Fruit fly (Drosophila melanogaster) whole organism, embryonic: ENCODE measurements around the gene Glyat.

Experiments
- Antp ChIP-seq: fragments of 200-800 bp; sonication (Bioruptor generic); optimal IDR thresholded peaks from 3 replicates; lab custom pipeline; 2016; ENCODE audit warnings: missing biosample characterization, missing genetic modification characterization
- CG11560 ChIP-seq: fragments of 200-800 bp; sonication (Bioruptor generic); IDR thresholded peaks from 3 replicates; pipeline ENCODE4 v1.3.6; 2022; ENCODE audit warnings: missing biosample characterization, missing genetic modification characterization
- CG12236 ChIP-seq: fragments of 200-800 bp; sonication (Bioruptor generic); optimal IDR thresholded peaks from 2 replicates; lab custom pipeline; 2016; ENCODE audit warnings: missing biosample characterization, missing genetic modification characterization
- CG14014 ChIP-seq: fragments of 200-800 bp; sonication (Bioruptor generic); IDR thresholded peaks from 2 replicates; pipeline ENCODE4 v1.3.6; 2022; ENCODE audit warnings: missing biosample characterization, missing genetic modification characterization
- CG14050 ChIP-seq: fragments of 200-800 bp; sonication (Bioruptor generic); IDR thresholded peaks from 3 replicates; pipeline ENCODE4 v1.3.6; 2022; ENCODE audit warnings: missing biosample characterization, missing genetic modification characterization
- CG14860 ChIP-seq: fragments of 200-800 bp; sonication (Bioruptor generic); IDR thresholded peaks from 3 replicates; pipeline ENCODE4 v1.3.6; 2022; ENCODE audit warnings: missing biosample characterization, missing genetic modification characterization; ENCODE audit not compliant: partially characterized antibody
- CG14965 ChIP-seq: fragments of 200-800 bp; sonication (Bioruptor generic); optimal IDR thresholded peaks from 2 replicates; lab custom pipeline; 2016; ENCODE audit warnings: missing biosample characterization, missing genetic modification characterization, borderline replicate concordance
- CG15696 ChIP-seq: fragments of 200-800 bp; sonication (Bioruptor generic); optimal IDR thresholded peaks from 2 replicates; lab custom pipeline; 2019; ENCODE audit warnings: missing biosample characterization, mild to moderate bottlenecking, missing genetic modification characterization, moderate library complexity
- CG16813 ChIP-seq: fragments of 200-800 bp; sonication (Bioruptor generic); IDR thresholded peaks from 3 replicates; pipeline ENCODE4 v1.3.6; 2022; ENCODE audit warnings: missing biosample characterization, missing genetic modification characterization; ENCODE audit not compliant: partially characterized antibody
- CG16815 ChIP-seq: fragments of 200-800 bp; sonication (Bioruptor generic); optimal IDR thresholded peaks from 3 replicates; lab custom pipeline; 2017; ENCODE audit warnings: missing biosample characterization, mild to moderate bottlenecking, missing genetic modification characterization
- CG17186 ChIP-seq: fragments of 200-800 bp; sonication (Bioruptor generic); optimal IDR thresholded peaks from 3 replicates; lab custom pipeline; 2017; ENCODE audit warnings: missing biosample characterization, missing genetic modification reagents, missing genetic modification characterization
- CG4617 ChIP-seq: fragments of 200-800 bp; sonication (Bioruptor generic); optimal IDR thresholded peaks from 3 replicates; lab custom pipeline; 2016; ENCODE audit warnings: missing biosample characterization, missing genetic modification characterization, borderline replicate concordance
- CG5180 ChIP-seq: fragments of 200-800 bp; sonication (Bioruptor generic); optimal IDR thresholded peaks from 3 replicates; lab custom pipeline; 2017; ENCODE audit warnings: missing biosample characterization, missing genetic modification characterization, mild to moderate bottlenecking, moderate library complexity, missing genetic modification reagents
- CG6654 ChIP-seq: fragments of 200-800 bp; sonication (Bioruptor generic); optimal IDR thresholded peaks from 2 replicates; lab custom pipeline; 2017; ENCODE audit warnings: missing biosample characterization, mild to moderate bottlenecking, missing genetic modification characterization
- CG6791 ChIP-seq: fragments of 200-800 bp; sonication (Bioruptor generic); IDR thresholded peaks from 3 replicates; pipeline ENCODE4 v1.3.6; 2022; ENCODE audit warnings: missing biosample characterization, missing genetic modification characterization; ENCODE audit not compliant: partially characterized antibody
- CG7372 ChIP-seq: fragments of 200-800 bp; sonication (Bioruptor generic); IDR thresholded peaks from 2 replicates; pipeline ENCODE4 v1.3.6; 2022; ENCODE audit warnings: missing biosample characterization, missing genetic modification characterization
- CG7745 ChIP-seq: fragments of 200-800 bp; sonication (Bioruptor generic); optimal IDR thresholded peaks from 2 replicates; lab custom pipeline; 2018; ENCODE audit warnings: missing biosample characterization, mild to moderate bottlenecking, missing genetic modification characterization, moderate library complexity
- CG7963 ChIP-seq: fragments of 200-800 bp; sonication (Bioruptor generic); IDR thresholded peaks from 3 replicates; pipeline ENCODE4 v1.3.6; 2022; ENCODE audit warnings: missing biosample characterization, missing genetic modification characterization; ENCODE audit not compliant: partially characterized antibody
- CG7987 ChIP-seq: fragments of 200-800 bp; sonication (Bioruptor generic); optimal IDR thresholded peaks from 2 replicates; lab custom pipeline; 2018; ENCODE audit warnings: missing biosample characterization, mild to moderate bottlenecking, missing genetic modification characterization, moderate library complexity
- CG8089 ChIP-seq: fragments of 200-800 bp; sonication (Bioruptor generic); optimal IDR thresholded peaks from 3 replicates; lab custom pipeline; 2016; ENCODE audit warnings: missing biosample characterization, missing genetic modification characterization
- CG9437 ChIP-seq: fragments of 200-800 bp; sonication (Bioruptor generic); optimal IDR thresholded peaks from 2 replicates; lab custom pipeline; 2018; ENCODE audit warnings: missing biosample characterization, mild to moderate bottlenecking, missing genetic modification characterization
- CHES-1-like ChIP-seq: fragments of 200-800 bp; sonication (Bioruptor generic); optimal IDR thresholded peaks from 2 replicates; lab custom pipeline; 2016; ENCODE audit warnings: missing biosample characterization, missing genetic modification characterization
- Gug ChIP-seq: fragments of 200-800 bp; sonication (Bioruptor generic); IDR thresholded peaks from 4 replicates; pipeline ENCODE4 v1.3.6; 2022; ENCODE audit warnings: missing biosample characterization, missing genetic modification characterization
- Hand ChIP-seq: fragments of 200-800 bp; sonication (Bioruptor generic); optimal IDR thresholded peaks from 2 replicates; lab custom pipeline; 2017; ENCODE audit warnings: mild to moderate bottlenecking, missing biosample characterization, missing genetic modification reagents, missing genetic modification characterization
- Hr51 ChIP-seq, 2 experiments: fragments of 200-800 bp; sonication (Bioruptor generic); optimal IDR thresholded peaks; 2 replicates in 1 of 2; 3 replicates in 1 of 2; lab custom pipeline; 2016 to 2018; ENCODE audit warnings: missing biosample characterization in 2 of 2, missing genetic modification characterization in 2 of 2, mild to moderate bottlenecking in 1 of 2, moderate library complexity in 1 of 2
- Lim3 ChIP-seq: fragments of 200-800 bp; sonication (Bioruptor generic); IDR thresholded peaks from 2 replicates; pipeline ENCODE4 v1.3.6; 2022; ENCODE audit warnings: missing biosample characterization, missing genetic modification characterization
- MTF-1 ChIP-seq: fragments of 200-800 bp; sonication (Bioruptor generic); optimal IDR thresholded peaks from 2 replicates; lab custom pipeline; 2018; ENCODE audit warnings: missing biosample characterization, mild to moderate bottlenecking, missing genetic modification characterization, borderline replicate concordance
- Meics ChIP-seq: fragments of 200-800 bp; sonication (Bioruptor generic); optimal IDR thresholded peaks from 2 replicates; lab custom pipeline; 2017; ENCODE audit warnings: missing biosample characterization, mild to moderate bottlenecking, missing genetic modification characterization
- Myb ChIP-seq: fragments of 200-800 bp; sonication (Bioruptor generic); optimal IDR thresholded peaks from 2 replicates; lab custom pipeline; 2016; ENCODE audit warnings: missing biosample characterization, missing genetic modification characterization
- Poxn ChIP-seq: fragments of 200-800 bp; sonication (Bioruptor generic); IDR thresholded peaks from 2 replicates; pipeline ENCODE4 v1.3.6; 2022; ENCODE audit warnings: missing biosample characterization, missing genetic modification characterization
- Rfx ChIP-seq: fragments of 200-800 bp; sonication (Bioruptor generic); IDR thresholded peaks from 2 replicates; pipeline ENCODE4 v1.3.6; 2022; ENCODE audit warnings: missing biosample characterization, missing genetic modification characterization
- Sox100B ChIP-seq: fragments of 200-800 bp; sonication (Bioruptor generic); optimal IDR thresholded peaks from 3 replicates; lab custom pipeline; 2018; ENCODE audit warnings: missing biosample characterization, mild to moderate bottlenecking, missing genetic modification characterization
- Stat92E ChIP-seq, 3 experiments: fragments of >200 bp in 2 of 3; fragments of 200-800 bp in 1 of 3; sonication (Bioruptor generic) in 1 of 3; optimal IDR thresholded peaks; 2 replicates each; lab custom pipeline; 2017 to 2019; ENCODE audit warnings: missing biosample characterization in 3 of 3, missing genetic modification characterization in 3 of 3, mild to moderate bottlenecking in 1 of 3, moderate library complexity in 1 of 3
- ato ChIP-seq: fragments of 200-800 bp; sonication (Bioruptor generic); IDR thresholded peaks from 2 replicates; pipeline ENCODE4 v1.3.6; 2022; ENCODE audit warnings: missing biosample characterization, missing genetic modification characterization; ENCODE audit not compliant: partially characterized antibody
- en ChIP-seq: fragments of 200-800 bp; sonication (Bioruptor generic); optimal IDR thresholded peaks from 2 replicates; lab custom pipeline; 2016; ENCODE audit warnings: missing biosample characterization, missing genetic modification characterization
- fd3F ChIP-seq: fragments of 200-800 bp; sonication (Bioruptor generic); optimal IDR thresholded peaks from 2 replicates; lab custom pipeline; 2018; ENCODE audit warnings: missing biosample characterization, mild to moderate bottlenecking, missing genetic modification characterization, moderate library complexity
- ftz-f1 ChIP-seq: fragments of 200-800 bp; sonication (Bioruptor generic); optimal IDR thresholded peaks from 2 replicates; lab custom pipeline; 2016; ENCODE audit warnings: missing biosample characterization, missing genetic modification characterization
- nerfin-2 ChIP-seq: fragments of 200-800 bp; sonication (Bioruptor generic); IDR thresholded peaks from 2 replicates; pipeline ENCODE4 v1.3.6; 2022; ENCODE audit warnings: missing biosample characterization, missing genetic modification characterization; ENCODE audit not compliant: partially characterized antibody
- onecut ChIP-seq: fragments of 200-800 bp; sonication (Bioruptor generic); IDR thresholded peaks from 2 replicates; pipeline ENCODE4 v1.3.6; 2022; ENCODE audit warnings: missing biosample characterization, missing genetic modification characterization
- rib ChIP-seq: fragments of 200-800 bp; sonication (Bioruptor generic); IDR thresholded peaks from 2 replicates; pipeline ENCODE4 v1.3.6; 2022; ENCODE audit warnings: missing biosample characterization, missing genetic modification characterization
- sna ChIP-seq: fragments of 200-800 bp; sonication (Bioruptor generic); IDR thresholded peaks from 2 replicates; pipeline ENCODE4 v1.3.6; 2022; ENCODE audit warnings: missing biosample characterization, missing genetic modification characterization; ENCODE audit not compliant: partially characterized antibody
- stc ChIP-seq: fragments of 200-800 bp; sonication (Bioruptor generic); IDR thresholded peaks from 2 replicates; pipeline ENCODE4 v1.3.6; 2022; ENCODE audit warnings: missing biosample characterization, missing genetic modification characterization
- tna ChIP-seq: fragments of 200-800 bp; sonication (Bioruptor generic); IDR thresholded peaks from 2 replicates; pipeline ENCODE4 v1.3.6; 2022; ENCODE audit warnings: missing biosample characterization, missing genetic modification characterization; ENCODE audit not compliant: partially characterized antibody
- ttk ChIP-seq: fragments of 200-800 bp; sonication (Bioruptor generic); IDR thresholded peaks from 2 replicates; pipeline ENCODE4 v2.1.2; 2022; ENCODE audit warnings: missing biosample characterization, missing genetic modification characterization
- vnd ChIP-seq: fragments of 200-800 bp; sonication (Bioruptor generic); IDR thresholded peaks from 3 replicates; pipeline ENCODE4 v1.3.6; 2022; ENCODE audit warnings: missing biosample characterization, missing genetic modification characterization; ENCODE audit not compliant: partially characterized antibody
- vvl ChIP-seq: fragments of 200-800 bp; sonication (Bioruptor generic); IDR thresholded peaks from 2 replicates; pipeline ENCODE4 v1.3.6; 2022; ENCODE audit warnings: missing biosample characterization, missing genetic modification characterization
- zen2 ChIP-seq: fragments of 200-800 bp; sonication (Bioruptor generic); IDR thresholded peaks from 3 replicates; pipeline ENCODE4 v1.3.6; 2022; ENCODE audit warnings: missing biosample characterization, missing genetic modification characterization; ENCODE audit not compliant: partially characterized antibody

Glyat gene

dm6 chr2L:8043282-8043668, 32.8 kb upstream of the Glyat start, which contains the start of gene Megf8 (continued):
- peak; percentile 84 for TF ChIP-seq zen2 (GFP tag; lab: Robert Waterston, UW)
- TF ChIP-seq Sox100B = no peak
- peak; percentile 72 for TF ChIP-seq tna
- TF ChIP-seq en = no peak
- peak; percentile 75 for TF ChIP-seq nerfin-2
- peak; percentile 16 for TF ChIP-seq vnd (GFP tag; lab: Robert Waterston, UW)
- no peak for TF ChIP-seq fd3F (GFP tag; lab: Kevin White, UChicago)
- no peak for TF ChIP-seq CG8089 (GFP tag; lab: Kevin White, UChicago)
- peak; percentile 81 for TF ChIP-seq Myb (GFP tag; lab: Kevin White, UChicago)
- TF ChIP-seq rib (GFP tag; lab: Robert Waterston, UW) = 0 out of 2 replicates have a peak, but pooled peaks have one; percentile 35
- peak; percentile 35 for TF ChIP-seq CG4617 (GFP tag; lab: Kevin White, UChicago)
- TF ChIP-seq ato (GFP tag; lab: Robert Waterston, UW) = peak; percentile 77
- peak; percentile 5; the same call in 2 of the 3 replicates for TF ChIP-seq CG16813 (GFP tag; lab: Robert Waterston, UW)
- peak; percentile 71; the same call in 1 of the 2 replicates for TF ChIP-seq vvl
- TF ChIP-seq CG7963 (GFP tag; lab: Robert Waterston, UW) = peak; percentile 83; the same call in 2 of the 3 replicates

dm6 chr2L:8042645-8043281, 32.3 kb upstream of the Glyat start, which contains the start of gene RpL36A:
Gene RpL36A, minus strand, starts transcription at chr2L:8042909.
- TF ChIP-seq CG7987 (GFP tag; lab: Kevin White, UChicago) (peak; percentile 78), CHES-1-like (GFP tag; lab: Kevin White, UChicago) (peak; percentile 59), ftz-f1 (GFP tag; lab: Kevin White, UChicago) (no peak), CG14965 (GFP tag; lab: Kevin White, UChicago) (no peak), MTF-1 (GFP tag; lab: Kevin White, UChicago) (peak; percentile 56), Poxn (GFP tag; lab: Robert Waterston, UW) (no peak), CG7745 (tag; lab: Kevin White, UChicago) (peak; percentile 34), CG16815 (GFP tag; lab: Kevin White, UChicago) (no peak), Gug (GFP tag; lab: Robert Waterston, UW) (no peak), Rfx (GFP tag; lab: Robert Waterston, UW) (peak; percentile 81), CG12236 (peak; percentile 48), Stat92E (GFP tag; optimal IDR thresholded peaks at IDR 0.05; lab: Kevin White, UChicago) (peak in 1 of 3 experiments; percentile 79), CG14014 (peak; percentile 61; the same call in 1 of the 2 replicates), CG11560 (tag; lab: Robert Waterston, UW) (no peak), Meics (peak; percentile 70), CG14860 (peak; percentile 81), CG9437 (peak; percentile 65), sna (GFP tag; lab: Robert Waterston, UW) (0 out of 2 replicates have a peak, but pooled peaks have one; percentile 22), ttk (GFP tag; lab: Robert Waterston, UW) (peak; percentile 18; the same call in 1 of the 2 replicates), CG17186 (peak; percentile 21), onecut (GFP tag; lab: Robert Waterston, UW) (peak; percentile 69), CG7372 (GFP tag; lab: Robert Waterston, UW) (no peak), CG5180 (GFP tag; lab: Kevin White, UChicago) (no peak), CG14050 (GFP tag; lab: Robert Waterston, UW) (peak; percentile 58; the same call in 2 of the 3 replicates), Lim3 (GFP tag; lab: Robert Waterston, UW) (no peak), Hr51 (GFP tag; optimal IDR thresholded peaks at IDR 0.05; lab: Kevin White, UChicago) (peak; percentile 29 to 47), stc (GFP tag; lab: Robert Waterston, UW) (peak; percentile 45), CG6654 (no peak), Hand (peak; percentile 57), CG15696 (tag; lab: Kevin White, UChicago) (no peak), CG6791 (GFP tag; lab: Robert Waterston, UW) (peak; percentile 96), Antp (GFP tag; lab: Kevin White, UChicago) (no peak)
